Comparison of ENCODE assay signal across 5 worm cellular contexts in genomic region chrIV:15039477-15039876, ce11.
A peak's percentile ranks its signal among the peaks of the same experiment; 100 is the strongest.
TF ChIP-seq lines count a peak whose summit lies in the region.

TSS of gene hrpu-1 (plus strand) at chrIV:15039616.

TF ChIP-seq in whole organism, L1 larva, 84 proteins besides CTCF, POLR2A, EP300 and RAD21 (continues in another document):
- peak; percentile 94 for TF ChIP-seq mep-1 (tag; optimal IDR thresholded peaks at IDR 0.05; lab: Kevin White, UChicago)
- no peak for TF ChIP-seq elt-2 (tag; optimal IDR thresholded peaks at IDR 0.05; lab: Kevin White, UChicago)
- peak; percentile 56 for TF ChIP-seq nhr-11 (tag; optimal IDR thresholded peaks at IDR 0.05; lab: Kevin White, UChicago)
- no peak for TF ChIP-seq unc-62 (GFP tag; optimal IDR thresholded peaks at IDR 0.05; lab: Kevin White, UChicago)
- peak; percentile 45 for TF ChIP-seq pax-3 (tag; optimal IDR thresholded peaks at IDR 0.05; lab: Kevin White, UChicago)
- peak; percentile 62 for TF ChIP-seq zip-4 (GFP tag; optimal IDR thresholded peaks at IDR 0.05; lab: Kevin White, UChicago)
- peak; percentile 90 for TF ChIP-seq nhr-47 (tag; optimal IDR thresholded peaks at IDR 0.05; lab: Kevin White, UChicago)
- no peak for TF ChIP-seq fkh-4 (tag; optimal IDR thresholded peaks at IDR 0.05; lab: Kevin White, UChicago; ENCODE audit: borderline replicate concordance)
- peak; percentile 95 to 96 for TF ChIP-seq lin-35 (GFP tag; optimal IDR thresholded peaks at IDR 0.05; lab: Kevin White, UChicago)
- TF ChIP-seq ces-1 (GFP tag; optimal IDR thresholded peaks at IDR 0.05; lab: Kevin White, UChicago), result no peak
- TF ChIP-seq egl-13 (tag; optimal IDR thresholded peaks at IDR 0.05; lab: Kevin White, UChicago), result peak; percentile 45
- TF ChIP-seq zag-1 (tag; optimal IDR thresholded peaks at IDR 0.05; lab: Kevin White, UChicago), result no peak
- no peak for TF ChIP-seq unc-30 (tag; optimal IDR thresholded peaks at IDR 0.05; lab: Kevin White, UChicago)
- peak; percentile 15 for TF ChIP-seq aha-1 (tag; optimal IDR thresholded peaks at IDR 0.05; lab: Kevin White, UChicago)
- TF ChIP-seq C04F5.9 (tag; optimal IDR thresholded peaks at IDR 0.05; lab: Kevin White, UChicago), result no peak
- peak; percentile 85 for TF ChIP-seq lin-15B (tag; optimal IDR thresholded peaks at IDR 0.05; lab: Kevin White, UChicago)
- TF ChIP-seq nhr-20 (tag; optimal IDR thresholded peaks at IDR 0.05; lab: Kevin White, UChicago), result peak; percentile 76
- peak; percentile 73 for TF ChIP-seq dsc-1 (tag; optimal IDR thresholded peaks at IDR 0.05; lab: Kevin White, UChicago)

TF ChIP-seq in whole organism, L3 larva, 47 proteins besides CTCF, POLR2A, EP300 and RAD21 (continues in another document):
- TF ChIP-seq lsy-12 (tag; optimal IDR thresholded peaks at IDR 0.05; lab: Kevin White, UChicago) (peak; percentile 16), tbx-2 (tag; optimal IDR thresholded peaks at IDR 0.05; lab: Kevin White, UChicago) (peak; percentile 44), nhr-12 (tag; optimal IDR thresholded peaks at IDR 0.05; lab: Kevin White, UChicago) (no peak), mml-1 (tag; optimal IDR thresholded peaks at IDR 0.05; lab: Kevin White, UChicago) (no peak), fkh-10 (GFP tag; optimal IDR thresholded peaks at IDR 0.05; lab: Kevin White, UChicago) (peak; percentile 2), R02D3.7 (tag; optimal IDR thresholded peaks at IDR 0.05; lab: Kevin White, UChicago) (peak; percentile 56), egl-27 (tag; optimal IDR thresholded peaks at IDR 0.05; lab: Kevin White, UChicago) (no peak), nhr-25 (tag; optimal IDR thresholded peaks at IDR 0.05; lab: Kevin White, UChicago) (peak; percentile 69), ama-1 (optimal IDR thresholded peaks at IDR 0.05; lab: Kevin White, UChicago) (peak; percentile 80), snpc-4 (tag; optimal IDR thresholded peaks at IDR 0.05; lab: Kevin White, UChicago) (peak; percentile 67), lin-39 (tag; optimal IDR thresholded peaks at IDR 0.05; lab: Kevin White, UChicago) (peak; percentile 59), nhr-76 (tag; optimal IDR thresholded peaks at IDR 0.05; lab: Kevin White, UChicago) (no peak), nhr-77 (tag; optimal IDR thresholded peaks at IDR 0.05; lab: Kevin White, UChicago) (peak; percentile 73), elt-3 (tag; optimal IDR thresholded peaks at IDR 0.05; lab: Kevin White, UChicago) (no peak), nhr-11 (tag; optimal IDR thresholded peaks at IDR 0.05; lab: Kevin White, UChicago) (no peak), pha-4 (tag; optimal IDR thresholded peaks at IDR 0.05; lab: Kevin White, UChicago) (peak; percentile 87), pqm-1 (tag; optimal IDR thresholded peaks at IDR 0.05; lab: Kevin White, UChicago) (peak; percentile 35), skn-1 (tag; optimal IDR thresholded peaks at IDR 0.05; lab: Kevin White, UChicago) (no peak), ceh-9 (tag; optimal IDR thresholded peaks at IDR 0.05; lab: Kevin White, UChicago) (no peak), ceh-28 (tag; optimal IDR thresholded peaks at IDR 0.05; lab: Kevin White, UChicago) (peak; percentile 51)

TF ChIP-seq in whole organism, early embryonic, 17 proteins besides CTCF, POLR2A, EP300 and RAD21:
- TF ChIP-seq B0310.2 (tag; optimal IDR thresholded peaks at IDR 0.05; lab: Kevin White, UChicago) (no peak), ceh-13 (GFP tag; optimal IDR thresholded peaks at IDR 0.05; lab: Kevin White, UChicago) (no peak), hnd-1 (tag; optimal IDR thresholded peaks at IDR 0.05; lab: Kevin White, UChicago) (no peak), flt-1 (GFP tag; IDR thresholded peaks at IDR 0.05; lab: Robert Waterston, UW) (no peak), tra-4 (tag; optimal IDR thresholded peaks at IDR 0.05; lab: Kevin White, UChicago) (no peak), ama-1 (optimal IDR thresholded peaks at IDR 0.05; lab: Kevin White, UChicago) (peak; percentile 31), ets-7 (tag; optimal IDR thresholded peaks at IDR 0.05; lab: Kevin White, UChicago) (no peak), aly-1 (tag; optimal IDR thresholded peaks at IDR 0.05; lab: Kevin White, UChicago) (no peak), F13C5.2 (tag; optimal IDR thresholded peaks at IDR 0.05; lab: Kevin White, UChicago) (peak; percentile 46), tbx-37 (GFP tag; conservative IDR thresholded peaks at IDR 0.05; lab: Robert Waterston, UW) (no peak), ceh-36 (tag; optimal IDR thresholded peaks at IDR 0.05; lab: Kevin White, UChicago) (no peak), hmg-4 (GFP tag; optimal IDR thresholded peaks at IDR 0.05; lab: Kevin White, UChicago) (peak; percentile 24), hmbx-1 (tag; optimal IDR thresholded peaks at IDR 0.05; lab: Kevin White, UChicago) (no peak), tbx-11 (GFP tag; IDR thresholded peaks at IDR 0.05; lab: Robert Waterston, UW) (no peak), pes-1 (GFP tag; IDR thresholded peaks at IDR 0.05; lab: Robert Waterston, UW) (peak; percentile 17; the same call in 1 of the 2 replicates)

TF ChIP-seq in whole organism, midembryonic, 9 proteins besides CTCF, POLR2A, EP300 and RAD21:
- TF ChIP-seq cog-1 (tag; optimal IDR thresholded peaks at IDR 0.05; lab: Kevin White, UChicago) (peak; percentile 27), klf-2 (GFP tag; conservative IDR thresholded peaks at IDR 0.05; lab: Robert Waterston, UW) (no peak)

TF ChIP-seq in whole organism, young adult, 124 proteins besides CTCF, POLR2A, EP300 and RAD21 (continues in another document):
- TF ChIP-seq cebp-1 (GFP tag; IDR thresholded peaks at IDR 0.05; lab: Robert Waterston, UW) (peak; percentile 39; the same call in 1 of the 2 replicates), cebp-1 (tag; optimal IDR thresholded peaks at IDR 0.05; lab: Kevin White, UChicago) (peak; percentile 79), hsf-1 (GFP tag; IDR thresholded peaks at IDR 0.05; lab: Robert Waterston, UW) (peak; percentile 71), ZK185.1 (tag; optimal IDR thresholded peaks at IDR 0.05; lab: Kevin White, UChicago; ENCODE audit: poor library complexity, severe bottlenecking) (peak; percentile 62), sea-2 (GFP tag; IDR thresholded peaks at IDR 0.05; lab: Robert Waterston, UW) (no peak), xnd-1 (tag; optimal IDR thresholded peaks at IDR 0.05; lab: Kevin White, UChicago) (peak; percentile 59), ztf-6 (GFP tag; IDR thresholded peaks at IDR 0.05; lab: Robert Waterston, UW) (no peak), ztf-18 (tag; optimal IDR thresholded peaks at IDR 0.05; lab: Kevin White, UChicago) (peak; percentile 100), ztf-26 (tag; optimal IDR thresholded peaks at IDR 0.05; lab: Kevin White, UChicago) (peak; percentile 20), ccch-3 (GFP tag; optimal IDR thresholded peaks at IDR 0.05; lab: Kevin White, UChicago) (no peak), pha-4 (tag; optimal IDR thresholded peaks at IDR 0.05; lab: Kevin White, UChicago) (no peak), nhr-179 (tag; optimal IDR thresholded peaks at IDR 0.05; lab: Kevin White, UChicago) (no peak), tbx-9 (tag; optimal IDR thresholded peaks at IDR 0.05; lab: Kevin White, UChicago; ENCODE audit: borderline replicate concordance) (no peak), somi-1 (GFP tag; optimal IDR thresholded peaks at IDR 0.05; lab: Kevin White, UChicago) (no peak), rpc-1 (optimal IDR thresholded peaks at IDR 0.05; lab: Kevin White, UChicago) (no peak), rpc-1 (tag; optimal IDR thresholded peaks at IDR 0.05; lab: Kevin White, UChicago) (no peak), madf-10 (tag; optimal IDR thresholded peaks at IDR 0.05; lab: Kevin White, UChicago) (no peak), lin-54 (GFP tag; optimal IDR thresholded peaks at IDR 0.05; lab: Kevin White, UChicago) (peak; percentile 97), nhr-90 (tag; optimal IDR thresholded peaks at IDR 0.05; lab: Kevin White, UChicago) (no peak), F10E7.11 (tag; optimal IDR thresholded peaks at IDR 0.05; lab: Kevin White, UChicago) (no peak), aptf-2 (GFP tag; conservative IDR thresholded peaks at IDR 0.05; lab: Robert Waterston, UW) (no peak), atf-7 (tag; optimal IDR thresholded peaks at IDR 0.05; lab: Kevin White, UChicago) (peak; percentile 40), let-526 (GFP tag; IDR thresholded peaks at IDR 0.05; lab: Robert Waterston, UW) (no peak), dpl-1 (GFP tag; optimal IDR thresholded peaks at IDR 0.05; lab: Kevin White, UChicago) (peak; percentile 72), F57C9.4 (tag; optimal IDR thresholded peaks at IDR 0.05; lab: Kevin White, UChicago) (no peak), egl-44 (GFP tag; IDR thresholded peaks at IDR 0.05; lab: Robert Waterston, UW) (0 out of 2 replicates have a peak, but pooled peaks have one; percentile 25), dpff-1 (tag; optimal IDR thresholded peaks at IDR 0.05; lab: Kevin White, UChicago) (no peak), unc-130 (GFP tag; optimal IDR thresholded peaks at IDR 0.05; lab: Kevin White, UChicago) (peak; percentile 67), nfyb-1 (GFP tag; IDR thresholded peaks at IDR 0.05; lab: Robert Waterston, UW) (peak; percentile 73), F57A8.1 (GFP tag; optimal IDR thresholded peaks at IDR 0.05; lab: Kevin White, UChicago) (no peak), hmg-20 (GFP tag; IDR thresholded peaks at IDR 0.05; lab: Robert Waterston, UW) (0 out of 2 replicates have a peak, but pooled peaks have one; percentile 50), let-607 (tag; optimal IDR thresholded peaks at IDR 0.05; lab: Kevin White, UChicago) (peak; percentile 46 to 53), ztf-25 (GFP tag; IDR thresholded peaks at IDR 0.05; lab: Robert Waterston, UW) (no peak), ama-1 (optimal IDR thresholded peaks at IDR 0.05; lab: Kevin White, UChicago) (no peak), ama-1 (GFP tag; optimal IDR thresholded peaks at IDR 0.05; lab: Kevin White, UChicago) (peak in 1 of 2 experiments; percentile 39), zfh-2 (GFP tag; conservative IDR thresholded peaks at IDR 0.05; lab: Robert Waterston, UW) (no peak), sdz-38 (tag; optimal IDR thresholded peaks at IDR 0.05; lab: Kevin White, UChicago) (no peak), tlf-1 (GFP tag; optimal IDR thresholded peaks at IDR 0.05; lab: Kevin White, UChicago) (peak; percentile 84), K12H6.12 (tag; optimal IDR thresholded peaks at IDR 0.05; lab: Kevin White, UChicago) (peak; percentile 50), F52B5.7 (tag; optimal IDR thresholded peaks at IDR 0.05; lab: Kevin White, UChicago) (no peak), F33H1.4 (GFP tag; IDR thresholded peaks at IDR 0.05; lab: Robert Waterston, UW) (peak; percentile 82), T07F8.4 (tag; optimal IDR thresholded peaks at IDR 0.05; lab: Kevin White, UChicago) (no peak), aptf-3 (GFP tag; IDR thresholded peaks at IDR 0.05; lab: Robert Waterston, UW) (no peak), F49E8.2 (tag; optimal IDR thresholded peaks at IDR 0.05; lab: Kevin White, UChicago; ENCODE audit: insufficient read depth) (peak; percentile 90), nhr-80 (tag; optimal IDR thresholded peaks at IDR 0.05; lab: Kevin White, UChicago) (peak; percentile 25)

Comparison
In these comparisons a context has a peak if more than half of its experiments do, and no peak if none do; other contexts are left out.
1. Of the 8 proteins assayed by ChIP-seq in both whole organism, young adult and whole organism, L1 larva: peak only in whole organism, young adult: none; only in whole organism, L1 larva: nhr-90; in both: dpl-1, efl-1, lin-35, snpc-4 and unc-130; in neither: 1; mixed calls (peak in some experiments, not most) for 1.